Worm (Caenorhabditis elegans) whole organism, mixed stage, embryonic: Measurements from ENCODE around the gene Y54G2A.32.

ENCODE experiments used
- bed-3 ChIP-seq: fragments of 200-800 bp; sonication (Bioruptor generic); optimal IDR thresholded peaks from 3 replicates; lab custom pipeline; 2018; ENCODE audit warnings: mild to moderate bottlenecking, missing genetic modification characterization, moderate library complexity, missing compliant biosample characterization
- blmp-1 ChIP-seq: fragments of 150-350 bp; optimal IDR thresholded peaks from 2 replicates; lab custom pipeline; 2014; ENCODE audit warnings: missing biosample characterization, missing genetic modification characterization
- elt-3 ChIP-seq: fragments of 150-350 bp; optimal IDR thresholded peaks from 2 replicates; lab custom pipeline; 2014; ENCODE audit warnings: missing biosample characterization, missing genetic modification characterization
- unc-120 ChIP-seq: sonication (generic microtip); optimal IDR thresholded peaks from 2 replicates; lab custom pipeline; 2017; ENCODE audit warnings: missing genetic modification characterization, missing compliant biosample characterization; ENCODE audit not compliant: poor library complexity, severe bottlenecking

DNA sequence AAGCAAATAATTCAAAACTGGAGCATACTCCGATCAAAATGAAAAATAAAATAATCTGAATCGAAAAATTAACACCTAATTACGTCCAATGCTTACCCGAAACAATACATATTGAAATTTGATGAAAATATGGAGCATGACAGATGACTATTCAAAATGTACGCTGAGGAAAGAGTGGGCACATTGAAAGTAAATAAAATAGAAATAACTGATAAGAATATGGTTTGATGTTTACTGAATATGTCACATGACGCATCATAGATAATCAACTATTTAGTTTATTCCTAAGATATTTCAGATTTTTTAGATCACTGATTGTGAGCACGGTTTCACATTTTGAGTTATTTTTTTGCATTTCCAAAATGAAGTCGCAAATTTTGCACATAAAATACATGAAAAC is 5.4 kb upstream of the Y54G2A.32 start, which contains the start of gene Y54G2A.52:
- TF ChIP-seq bed-3 (GFP tag; lab: Kevin White, UChicago), result no peak
- no peak for TF ChIP-seq blmp-1
- no peak for TF ChIP-seq elt-3 (tag; lab: Kevin White, UChicago)
- no peak for TF ChIP-seq unc-120
